Fruit fly (Drosophila melanogaster) whole organism, pupa: ENCODE measurements around the gene CG44355.
A peak's percentile ranks its signal among the peaks of the same experiment; 100 is the strongest.

Experiments
- CG10348 ChIP-seq: fragments of 200-800 bp; sonication (Bioruptor generic); IDR thresholded peaks from 2 replicates; pipeline ENCODE4 v1.3.6; 2022; ENCODE audit warnings: missing biosample characterization, missing genetic modification characterization
- CG12605 ChIP-seq: fragments of 200-800 bp; sonication (Bioruptor generic); IDR thresholded peaks from 2 replicates; pipeline ENCODE4 v1.3.6; 2022; ENCODE audit warnings: missing biosample characterization, missing genetic modification characterization
- CG13204 ChIP-seq: fragments of 200-800 bp; sonication (Bioruptor generic); optimal IDR thresholded peaks from 2 replicates; lab custom pipeline; 2018; ENCODE audit warnings: missing biosample characterization, mild to moderate bottlenecking, missing genetic modification characterization, moderate library complexity
- CG14655 ChIP-seq: fragments of 200-800 bp; sonication (Bioruptor generic); optimal IDR thresholded peaks from 3 replicates; lab custom pipeline; 2017; ENCODE audit warnings: mild to moderate bottlenecking, missing biosample characterization, missing genetic modification reagents, missing genetic modification characterization
- CG15710 ChIP-seq: fragments of 200-800 bp; sonication (Bioruptor generic); optimal IDR thresholded peaks from 2 replicates; lab custom pipeline; 2018; ENCODE audit warnings: missing biosample characterization, mild to moderate bottlenecking, missing genetic modification characterization, moderate library complexity
- CG17806 ChIP-seq: fragments of 200-800 bp; sonication (Bioruptor generic); optimal IDR thresholded peaks from 2 replicates; lab custom pipeline; 2018; ENCODE audit warnings: missing biosample characterization, mild to moderate bottlenecking, missing genetic modification characterization, moderate library complexity
- CG32121 ChIP-seq: fragments of 200-800 bp; sonication (Bioruptor generic); IDR thresholded peaks from 2 replicates; pipeline ENCODE4 v1.3.6; 2022; ENCODE audit warnings: missing biosample characterization, missing genetic modification characterization
- CG34367 ChIP-seq: fragments of 200-800 bp; sonication (Bioruptor generic); optimal IDR thresholded peaks from 2 replicates; lab custom pipeline; 2018; ENCODE audit warnings: missing biosample characterization, mild to moderate bottlenecking, missing genetic modification characterization
- CG4496 ChIP-seq: fragments of 200-800 bp; sonication (Bioruptor generic); IDR thresholded peaks from 3 replicates; pipeline ENCODE4 v1.3.6; 2022; ENCODE audit warnings: missing biosample characterization, missing genetic modification characterization
- CG8159 ChIP-seq: fragments of 200-800 bp; sonication (Bioruptor generic); optimal IDR thresholded peaks from 3 replicates; lab custom pipeline; 2018; ENCODE audit warnings: missing biosample characterization, mild to moderate bottlenecking, missing genetic modification characterization, moderate library complexity
- CG8301 ChIP-seq: fragments of 200-800 bp; sonication (Bioruptor generic); optimal IDR thresholded peaks from 2 replicates; lab custom pipeline; 2018; ENCODE audit warnings: missing biosample characterization, mild to moderate bottlenecking, missing genetic modification characterization
- CG9948 ChIP-seq: fragments of 200-800 bp; sonication (Bioruptor generic); optimal IDR thresholded peaks from 2 replicates; lab custom pipeline; 2018; ENCODE audit warnings: missing biosample characterization, mild to moderate bottlenecking, missing genetic modification characterization, moderate library complexity
- D1 ChIP-seq: fragments of 200-800 bp; sonication (Bioruptor generic); optimal IDR thresholded peaks from 2 replicates; lab custom pipeline; 2018; ENCODE audit warnings: missing biosample characterization, mild to moderate bottlenecking, missing genetic modification characterization, moderate library complexity
- EcR ChIP-seq: fragments of 200-800 bp; sonication (Bioruptor generic); optimal IDR thresholded peaks from 3 replicates; lab custom pipeline; 2019; ENCODE audit warnings: missing biosample characterization, missing genetic modification characterization, mild to moderate bottlenecking, moderate library complexity, missing genetic modification reagents
- Ets98B ChIP-seq: fragments of 200-800 bp; sonication (Bioruptor generic); IDR thresholded peaks from 2 replicates; pipeline ENCODE4 v1.3.6; 2022; ENCODE audit warnings: missing biosample characterization, missing genetic modification characterization
- Pif1A ChIP-seq: fragments of 200-800 bp; sonication (Bioruptor generic); optimal IDR thresholded peaks from 3 replicates; lab custom pipeline; 2016; ENCODE audit warnings: missing biosample characterization, missing genetic modification characterization
- Pif1B ChIP-seq: fragments of 200-800 bp; sonication (Bioruptor generic); optimal IDR thresholded peaks from 3 replicates; lab custom pipeline; 2016; ENCODE audit warnings: missing biosample characterization, missing genetic modification characterization
- Snoo ChIP-seq: fragments of 200-800 bp; sonication (Bioruptor generic); optimal IDR thresholded peaks from 3 replicates; lab custom pipeline; 2017; ENCODE audit warnings: missing biosample characterization, mild to moderate bottlenecking, missing genetic modification characterization, inconsistent platforms
- fd96Ca ChIP-seq: fragments of 200-800 bp; sonication (Bioruptor generic); IDR thresholded peaks from 3 replicates; pipeline ENCODE4 v1.3.6; 2022; ENCODE audit warnings: missing biosample characterization, missing genetic modification characterization
- gl ChIP-seq: fragments of 200-800 bp; sonication (Bioruptor generic); optimal IDR thresholded peaks from 2 replicates; lab custom pipeline; 2018; ENCODE audit warnings: missing biosample characterization, mild to moderate bottlenecking, missing genetic modification characterization
- rn ChIP-seq: fragments of 200-800 bp; sonication (Bioruptor generic); IDR thresholded peaks from 2 replicates; pipeline ENCODE4 v1.3.6; 2022; ENCODE audit warnings: missing biosample characterization, missing genetic modification characterization

Gene CG44355

dm6 chr3L:12310505-12310904, at the start of gene CG44355:
Gene CG44355 (plus strand): TSS chr3L:12310805.
- no peak for TF ChIP-seq gl (tag; lab: Kevin White, UChicago)
- TF ChIP-seq Pif1A (GFP tag; lab: Kevin White, UChicago): no peak
- no peak for TF ChIP-seq CG4496 (GFP tag; lab: Robert Waterston, UW)
- TF ChIP-seq CG8159 (tag; lab: Kevin White, UChicago): no peak
- no peak for TF ChIP-seq CG17806
- no peak for TF ChIP-seq CG12605 (GFP tag; lab: Robert Waterston, UW)
- TF ChIP-seq CG9948: no peak
- TF ChIP-seq EcR (GFP tag; lab: Kevin White, UChicago): no peak
- no peak for TF ChIP-seq CG32121 (GFP tag; lab: Robert Waterston, UW)
- TF ChIP-seq Ets98B (GFP tag; lab: Robert Waterston, UW): no peak
- TF ChIP-seq Snoo (tag; lab: Kevin White, UChicago): no peak
- TF ChIP-seq CG10348 (GFP tag; lab: Robert Waterston, UW): no peak
- no peak for TF ChIP-seq rn (GFP tag; lab: Robert Waterston, UW)
- no peak for TF ChIP-seq Pif1B (GFP tag; lab: Kevin White, UChicago)
- no peak for TF ChIP-seq D1
- no peak for TF ChIP-seq CG14655
- TF ChIP-seq CG8301 (tag; lab: Kevin White, UChicago): no peak
- no peak for TF ChIP-seq fd96Ca (GFP tag; lab: Robert Waterston, UW)
- TF ChIP-seq, all 21 proteins: peak for 0

- TF ChIP-seq rn (GFP tag; lab: Robert Waterston, UW) (peak; percentile 46; the same call in 1 of the 2 replicates), CG4496 (GFP tag; lab: Robert Waterston, UW) (peak; percentile 90), CG12605 (GFP tag; lab: Robert Waterston, UW) (peak; percentile 95), CG17806 (peak; percentile 51), CG10348 (GFP tag; lab: Robert Waterston, UW) (no peak), CG32121 (GFP tag; lab: Robert Waterston, UW) (peak; percentile 76), CG9948 (peak; percentile 18), EcR (GFP tag; lab: Kevin White, UChicago) (peak; percentile 40), Snoo (tag; lab: Kevin White, UChicago) (no peak), Pif1B (GFP tag; lab: Kevin White, UChicago) (peak; percentile 63), D1 (peak; percentile 31), Ets98B (GFP tag; lab: Robert Waterston, UW) (peak; percentile 79), gl (tag; lab: Kevin White, UChicago) (peak; percentile 84), CG34367 (tag; lab: Kevin White, UChicago) (peak; percentile 62), CG15710 (peak; percentile 68), CG14655 (peak; percentile 75), CG13204 (GFP tag; lab: Kevin White, UChicago) (peak; percentile 69), CG8159 (tag; lab: Kevin White, UChicago) (peak; percentile 55), Pif1A (GFP tag; lab: Kevin White, UChicago) (peak; percentile 61), fd96Ca (GFP tag; lab: Robert Waterston, UW) (peak; percentile 69), CG8301 (tag; lab: Kevin White, UChicago) (peak; percentile 74)
- TF ChIP-seq, all 21 proteins: peak for 19
Measured at dm6 chr3L:12265526-12266342, 44.9 kb upstream of the CG44355 start.

- TF ChIP-seq D1: peak; percentile 11
- TF ChIP-seq Pif1A (GFP tag; lab: Kevin White, UChicago): peak; percentile 85
- peak; percentile 96 for TF ChIP-seq fd96Ca (GFP tag; lab: Robert Waterston, UW)
- peak; percentile 63 for TF ChIP-seq CG13204 (GFP tag; lab: Kevin White, UChicago)
- TF ChIP-seq Ets98B (GFP tag; lab: Robert Waterston, UW): peak; percentile 94
- peak; percentile 93 for TF ChIP-seq Pif1B (GFP tag; lab: Kevin White, UChicago)
- TF ChIP-seq CG17806: peak; percentile 99
- TF ChIP-seq CG10348 (GFP tag; lab: Robert Waterston, UW): peak; percentile 60; the same call in 1 of the 2 replicates
- peak; percentile 89 for TF ChIP-seq CG34367 (tag; lab: Kevin White, UChicago)
- peak; percentile 92 for TF ChIP-seq CG15710
- TF ChIP-seq Snoo (tag; lab: Kevin White, UChicago): peak; percentile 94
- peak; percentile 98 for TF ChIP-seq CG4496 (GFP tag; lab: Robert Waterston, UW)
- peak; percentile 92 for TF ChIP-seq CG12605 (GFP tag; lab: Robert Waterston, UW)
- TF ChIP-seq gl (tag; lab: Kevin White, UChicago): peak; percentile 81
- peak; percentile 74 for TF ChIP-seq rn (GFP tag; lab: Robert Waterston, UW)
- TF ChIP-seq CG8159 (tag; lab: Kevin White, UChicago): peak; percentile 89
- peak; percentile 92 for TF ChIP-seq CG8301 (tag; lab: Kevin White, UChicago)
- TF ChIP-seq EcR (GFP tag; lab: Kevin White, UChicago): no peak
- peak; percentile 94 for TF ChIP-seq CG14655
- TF ChIP-seq CG9948: peak; percentile 84
- TF ChIP-seq CG32121 (GFP tag; lab: Robert Waterston, UW): peak; percentile 91
Measured at dm6 chr3L:12266343-12267287, 44.0 kb upstream of the CG44355 start, which contains the start of gene app. Gene app (minus strand): TSS chr3L:12266841.

- peak; percentile 92 for TF ChIP-seq EcR (GFP tag; lab: Kevin White, UChicago)
- TF ChIP-seq rn (GFP tag; lab: Robert Waterston, UW): no peak
Measured at dm6 chr3L:12267332-12267914, 43.2 kb upstream of the CG44355 start, which contains the start of gene CG32100. Gene CG32100 (plus strand): TSS chr3L:12267528.
